Fruit fly (Drosophila melanogaster) S2 (cell line): Measurements from ENCODE around the gene Polr1E.

Experiments
- CG8478 ChIP-seq: fragments of >200 bp; optimal IDR thresholded peaks from 2 replicates; lab custom pipeline; 2018
- CTCF ChIP-seq, 2 experiments: fragments of >200 bp; optimal IDR thresholded peaks; 2 replicates each; lab custom pipeline; 2018

DNA sequence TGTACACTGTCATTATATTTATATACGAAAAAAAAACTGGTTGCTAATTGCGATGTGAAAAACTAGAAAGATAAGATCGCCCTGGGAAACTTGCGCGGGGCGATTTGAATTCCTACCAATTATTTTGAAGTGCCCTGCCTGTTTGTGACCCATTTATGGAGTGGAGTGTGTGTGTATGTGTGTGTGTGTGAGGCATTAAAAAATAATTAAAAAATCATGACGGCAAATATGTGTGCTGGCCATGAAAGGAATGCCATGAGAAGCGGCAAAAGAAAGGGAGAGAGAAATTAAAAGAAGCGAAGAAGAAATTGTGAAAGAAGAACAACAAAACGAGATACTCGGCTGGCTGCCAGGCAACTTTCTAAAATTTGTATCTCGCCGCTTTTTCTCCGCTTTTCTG is 8.4 kb upstream of the Polr1E start:
- no peak for TF ChIP-seq CTCF (optimal IDR thresholded peaks at IDR 0.05; lab: Kevin White, UChicago)
- TF ChIP-seq CG8478 (lab: Kevin White, UChicago): no peak
